Fruit fly (Drosophila melanogaster) whole organism, embryonic: ENCODE measurements around the gene Hsp83.

Source experiments
- Atf-2 ChIP-seq: fragments of 200-800 bp; sonication (Bioruptor generic); optimal IDR thresholded peaks from 2 replicates; lab custom pipeline; 2016; ENCODE audit warnings: missing biosample characterization, missing genetic modification characterization
- BtbVII ChIP-seq: fragments of 200-800 bp; sonication (Bioruptor generic); optimal IDR thresholded peaks from 3 replicates; lab custom pipeline; 2017; ENCODE audit warnings: missing biosample characterization, mild to moderate bottlenecking, missing genetic modification characterization
- CG10209 ChIP-seq: fragments of 200-800 bp; sonication (Bioruptor generic); optimal IDR thresholded peaks from 3 replicates; lab custom pipeline; 2017; ENCODE audit warnings: missing biosample characterization, mild to moderate bottlenecking, missing genetic modification characterization, missing genetic modification reagents
- CG10462 ChIP-seq: fragments of 200-800 bp; sonication (Bioruptor generic); optimal IDR thresholded peaks from 2 replicates; lab custom pipeline; 2016; ENCODE audit warnings: missing biosample characterization, missing genetic modification characterization
- CG10979 ChIP-seq: fragments of 200-800 bp; sonication (Bioruptor generic); optimal IDR thresholded peaks from 2 replicates; lab custom pipeline; 2018; ENCODE audit warnings: missing biosample characterization, mild to moderate bottlenecking, missing genetic modification characterization, moderate library complexity
- CG11093 ChIP-seq: fragments of 200-800 bp; sonication (Bioruptor generic); IDR thresholded peaks from 3 replicates; pipeline ENCODE4 v1.3.6; 2022; ENCODE audit warnings: missing biosample characterization, missing genetic modification characterization
- CG12659 ChIP-seq: fragments of 200-800 bp; sonication (Bioruptor generic); optimal IDR thresholded peaks from 3 replicates; lab custom pipeline; 2017; ENCODE audit warnings: mild to moderate bottlenecking, missing biosample characterization, missing genetic modification reagents, missing genetic modification characterization
- CG12744 ChIP-seq: fragments of 200-800 bp; sonication (Bioruptor generic); optimal IDR thresholded peaks from 2 replicates; lab custom pipeline; 2016; ENCODE audit warnings: missing biosample characterization, missing genetic modification characterization
- CG17829 ChIP-seq: fragments of 200-800 bp; optimal IDR thresholded peaks from 2 replicates; lab custom pipeline; 2019; ENCODE audit warnings: missing biosample characterization, mild to moderate bottlenecking, missing genetic modification characterization, moderate library complexity
- CG32772 ChIP-seq: fragments of 200-800 bp; sonication (Bioruptor generic); IDR thresholded peaks from 2 replicates; pipeline ENCODE4 v1.3.6; 2022; ENCODE audit warnings: missing biosample characterization, missing genetic modification characterization
- CG3407 ChIP-seq: fragments of 200-800 bp; sonication (Bioruptor generic); optimal IDR thresholded peaks from 2 replicates; lab custom pipeline; 2018; ENCODE audit warnings: missing biosample characterization, mild to moderate bottlenecking, missing genetic modification characterization
- CG3726 ChIP-seq: fragments of 200-800 bp; sonication (Bioruptor generic); IDR thresholded peaks from 3 replicates; pipeline ENCODE4, ENCODE4 v1.3.6; 2022; ENCODE audit warnings: missing biosample characterization, missing genetic modification characterization
- CG3995 ChIP-seq: fragments of 200-800 bp; sonication (Bioruptor generic); optimal IDR thresholded peaks from 3 replicates; lab custom pipeline; 2016; ENCODE audit warnings: missing biosample characterization, missing genetic modification characterization
- CG4707 ChIP-seq: fragments of 200-800 bp; sonication (Bioruptor generic); optimal IDR thresholded peaks from 2 replicates; lab custom pipeline; 2018; ENCODE audit warnings: missing biosample characterization, mild to moderate bottlenecking, missing genetic modification characterization, moderate library complexity
- CG8089 ChIP-seq: fragments of 200-800 bp; sonication (Bioruptor generic); optimal IDR thresholded peaks from 3 replicates; lab custom pipeline; 2016; ENCODE audit warnings: missing biosample characterization, missing genetic modification characterization
- CG9215 ChIP-seq: fragments of 200-800 bp; sonication (Bioruptor generic); IDR thresholded peaks from 2 replicates; pipeline ENCODE4 v1.3.6; 2022; ENCODE audit warnings: missing biosample characterization, missing genetic modification characterization
- Chrac-16 ChIP-seq: fragments of 200-800 bp; sonication (Bioruptor generic); optimal IDR thresholded peaks from 3 replicates; lab custom pipeline; 2016; ENCODE audit warnings: missing biosample characterization, missing genetic modification characterization
- Dbx ChIP-seq: fragments of 200-800 bp; sonication (Bioruptor generic); IDR thresholded peaks from 3 replicates; pipeline ENCODE4 v1.3.6; 2022; ENCODE audit warnings: missing biosample characterization, missing genetic modification characterization
- Dfd ChIP-seq, 2 experiments: fragments of >200 bp; optimal IDR thresholded peaks; 2 replicates each; lab custom pipeline; 2017; ENCODE audit warnings: missing biosample characterization in 2 of 2, missing genetic modification characterization in 2 of 2
- Fer1 ChIP-seq: fragments of 200-800 bp; sonication (Bioruptor generic); optimal IDR thresholded peaks from 2 replicates; lab custom pipeline; 2017; ENCODE audit warnings: missing biosample characterization, mild to moderate bottlenecking, missing genetic modification characterization
- HLH3B ChIP-seq: fragments of 200-800 bp; sonication (Bioruptor generic); IDR thresholded peaks from 2 replicates; pipeline ENCODE4 v1.3.6; 2022; ENCODE audit warnings: missing biosample characterization, missing genetic modification characterization
- HmgZ ChIP-seq: fragments of 200-800 bp; sonication (Bioruptor generic); optimal IDR thresholded peaks from 2 replicates; lab custom pipeline; 2018; ENCODE audit warnings: missing biosample characterization, mild to moderate bottlenecking, missing genetic modification characterization
- Hr39 ChIP-seq: fragments of >200 bp; optimal IDR thresholded peaks from 2 replicates; lab custom pipeline; 2017
- Jarid2 ChIP-seq: fragments of 200-800 bp; sonication (Bioruptor generic); optimal IDR thresholded peaks from 3 replicates; lab custom pipeline; 2017; ENCODE audit warnings: mild to moderate bottlenecking, missing biosample characterization, missing genetic modification reagents, missing genetic modification characterization
- Max ChIP-seq: fragments of 200-800 bp; sonication (Bioruptor generic); optimal IDR thresholded peaks from 2 replicates; lab custom pipeline; 2016; ENCODE audit warnings: missing biosample characterization, mild to moderate bottlenecking, missing genetic modification characterization
- NK7.1 ChIP-seq: fragments of 200-800 bp; sonication (Bioruptor generic); optimal IDR thresholded peaks from 3 replicates; lab custom pipeline; 2016; ENCODE audit warnings: missing biosample characterization, missing genetic modification characterization
- Pdp1 ChIP-seq, 2 experiments: fragments of 200-800 bp; sonication (Bioruptor generic); optimal IDR thresholded peaks; 3 replicates each; lab custom pipeline; 2016; ENCODE audit warnings: missing biosample characterization in 2 of 2, missing genetic modification characterization in 2 of 2, mild to moderate bottlenecking in 1 of 2, moderate library complexity in 1 of 2
- Rfx ChIP-seq: fragments of 200-800 bp; sonication (Bioruptor generic); IDR thresholded peaks from 2 replicates; pipeline ENCODE4 v1.3.6; 2022; ENCODE audit warnings: missing biosample characterization, missing genetic modification characterization
- Side ChIP-seq: fragments of 200-800 bp; sonication (Bioruptor generic); optimal IDR thresholded peaks from 2 replicates; lab custom pipeline; 2016; ENCODE audit warnings: missing biosample characterization, missing genetic modification characterization
- Xbp1 ChIP-seq: fragments of 200-800 bp; sonication (Bioruptor generic); optimal IDR thresholded peaks from 3 replicates; lab custom pipeline; 2016; ENCODE audit warnings: missing biosample characterization, mild to moderate bottlenecking, missing genetic modification characterization
- ab ChIP-seq: fragments of 200-800 bp; sonication (Bioruptor generic); optimal IDR thresholded peaks from 2 replicates; lab custom pipeline; 2016; ENCODE audit warnings: missing biosample characterization, missing genetic modification characterization
- al ChIP-seq: fragments of 200-800 bp; sonication (Bioruptor generic); IDR thresholded peaks from 2 replicates; pipeline ENCODE4 v1.3.6; 2022; ENCODE audit warnings: missing biosample characterization, missing genetic modification characterization
- br ChIP-seq: fragments of >200 bp; optimal IDR thresholded peaks from 2 replicates; lab custom pipeline; 2017
- btn ChIP-seq: fragments of 200-800 bp; sonication (Bioruptor generic); optimal IDR thresholded peaks from 2 replicates; lab custom pipeline; 2016; ENCODE audit warnings: missing biosample characterization, missing genetic modification characterization
- corto ChIP-seq: fragments of 200-800 bp; sonication (Bioruptor generic); optimal IDR thresholded peaks from 2 replicates; lab custom pipeline; 2016; ENCODE audit warnings: missing biosample characterization, mild to moderate bottlenecking, missing genetic modification characterization, moderate library complexity
- dmrt11E ChIP-seq: fragments of 200-800 bp; sonication (Bioruptor generic); optimal IDR thresholded peaks from 3 replicates; lab custom pipeline; 2018; ENCODE audit warnings: missing biosample characterization, mild to moderate bottlenecking, missing genetic modification characterization, moderate library complexity
- ems ChIP-seq: fragments of 200-800 bp; sonication (Bioruptor generic); optimal IDR thresholded peaks from 3 replicates; lab custom pipeline; 2016; ENCODE audit warnings: missing biosample characterization, missing genetic modification characterization
- fd3F ChIP-seq: fragments of 200-800 bp; sonication (Bioruptor generic); optimal IDR thresholded peaks from 2 replicates; lab custom pipeline; 2018; ENCODE audit warnings: missing biosample characterization, mild to moderate bottlenecking, missing genetic modification characterization, moderate library complexity
- kay ChIP-seq: fragments of 200-800 bp; sonication (Bioruptor generic); optimal IDR thresholded peaks from 2 replicates; lab custom pipeline; 2016; ENCODE audit warnings: missing biosample characterization, missing genetic modification characterization
- ken ChIP-seq: fragments of 200-800 bp; sonication (Bioruptor generic); IDR thresholded peaks from 3 replicates; pipeline ENCODE4 v1.3.6; 2022; ENCODE audit warnings: missing biosample characterization, missing genetic modification characterization
- lola ChIP-seq, 3 experiments: fragments of >200 bp in 2 of 3; fragments of 200-800 bp in 1 of 3; sonication (Bioruptor generic) in 1 of 3; optimal IDR thresholded peaks; 2 replicates each; lab custom pipeline; 2017 to 2019; ENCODE audit warnings: missing biosample characterization in 3 of 3, missing genetic modification characterization in 3 of 3, mild to moderate bottlenecking in 1 of 3, moderate library complexity in 1 of 3
- odd ChIP-seq: fragments of 200-800 bp; sonication (Bioruptor generic); optimal IDR thresholded peaks from 2 replicates; lab custom pipeline; 2017; ENCODE audit warnings: missing biosample characterization, mild to moderate bottlenecking, missing genetic modification characterization
- org-1 ChIP-seq: fragments of 200-800 bp; sonication (Bioruptor generic); optimal IDR thresholded peaks from 2 replicates; lab custom pipeline; 2017; ENCODE audit warnings: missing biosample characterization, missing genetic modification characterization
- prd ChIP-seq, 3 experiments: fragments of >200 bp in 2 of 3; fragments of 200-800 bp in 1 of 3; sonication (Bioruptor generic) in 1 of 3; optimal IDR thresholded peaks in 2 of 3; IDR thresholded peaks in 1 of 3; 2 replicates in 2 of 3; 3 replicates in 1 of 3; pipeline versions ENCODE4 v1.3.6 to Lab custom; 2017 to 2022; ENCODE audit warnings: missing biosample characterization in 1 of 3, missing genetic modification characterization in 1 of 3
- psq ChIP-seq: fragments of 200-800 bp; sonication (Bioruptor generic); optimal IDR thresholded peaks from 2 replicates; lab custom pipeline; 2017; ENCODE audit warnings: missing biosample characterization, missing genetic modification characterization
- scrt ChIP-seq: fragments of 200-800 bp; sonication (Bioruptor generic); optimal IDR thresholded peaks from 2 replicates; lab custom pipeline; 2018; ENCODE audit warnings: missing biosample characterization, mild to moderate bottlenecking, missing genetic modification characterization, moderate library complexity
- sima ChIP-seq: fragments of 200-800 bp; sonication (Bioruptor generic); optimal IDR thresholded peaks from 2 replicates; lab custom pipeline; 2016; ENCODE audit warnings: missing biosample characterization, missing genetic modification characterization
- sr ChIP-seq: fragments of 200-800 bp; sonication (Bioruptor generic); IDR thresholded peaks from 3 replicates; pipeline ENCODE4 v1.3.6; 2022; ENCODE audit warnings: missing biosample characterization, missing genetic modification characterization

The Hsp83 gene

dm6 chr3L:3198447-3199402 lies 6.0 kb downstream of the Hsp83 start, which contains the start of the genes CG32276 and gry (continued):
- TF ChIP-seq Jarid2 (peak; percentile 50), NK7.1 (GFP tag; lab: Kevin White, UChicago) (peak; percentile 33), prd (optimal IDR thresholded peaks at IDR 0.05; lab: Kevin White, UChicago) (no peak), prd (GFP tag; IDR thresholded peaks at IDR 0.05; lab: Robert Waterston, UW) (peak; percentile 82), br (lab: Kevin White, UChicago) (no peak), CG32772 (GFP tag; lab: Robert Waterston, UW) (peak; percentile 73), Fer1 (peak; percentile 77), CG10979 (tag; lab: Kevin White, UChicago) (peak; percentile 71), CG12744 (GFP tag; lab: Kevin White, UChicago) (no peak), CG3407 (GFP tag; lab: Kevin White, UChicago) (peak; percentile 33), fd3F (GFP tag; lab: Kevin White, UChicago) (peak; percentile 53), al (GFP tag; lab: Robert Waterston, UW) (peak; percentile 73), corto (GFP tag; lab: Kevin White, UChicago) (no peak), Dfd (GFP tag; optimal IDR thresholded peaks at IDR 0.05; lab: Kevin White, UChicago) (no peak), Max (GFP tag; lab: Kevin White, UChicago) (peak; percentile 88), dmrt11E (tag; lab: Kevin White, UChicago) (peak; percentile 67), CG11093 (GFP tag; lab: Robert Waterston, UW) (peak; percentile 65; the same call in 2 of the 3 replicates), CG17829 (tag; lab: Kevin White, UChicago) (peak; percentile 87), CG10462 (peak; percentile 66), CG12659 (peak; percentile 89), Rfx (GFP tag; lab: Robert Waterston, UW) (peak; percentile 77), Atf-2 (GFP tag; lab: Kevin White, UChicago) (peak; percentile 81), CG9215 (GFP tag; lab: Robert Waterston, UW) (peak; percentile 64), CG3726 (0 out of 3 replicates have a peak, but pooled peaks have one; percentile 55), CG10209 (GFP tag; lab: Kevin White, UChicago) (peak; percentile 64), HmgZ (tag; lab: Kevin White, UChicago) (peak; percentile 93), ken (GFP tag; lab: Robert Waterston, UW) (peak; percentile 54; the same call in 1 of the 3 replicates), odd (GFP tag; lab: Kevin White, UChicago) (no peak), sima (GFP tag; lab: Kevin White, UChicago) (no peak), ab (GFP tag; lab: Kevin White, UChicago) (peak; percentile 52), org-1 (peak; percentile 30), Xbp1 (GFP tag; lab: Kevin White, UChicago) (peak; percentile 96), Hr39 (no peak), sr (no peak; the same call in 2 of the 3 replicates), kay (GFP tag; lab: Kevin White, UChicago) (peak; percentile 83), Side (GFP tag; lab: Kevin White, UChicago) (peak; percentile 86), ems (peak; percentile 83), BtbVII (peak; percentile 35), psq (peak; percentile 47), CG3995 (GFP tag; lab: Kevin White, UChicago) (peak; percentile 91), CG8089 (GFP tag; lab: Kevin White, UChicago) (peak; percentile 58), btn (GFP tag; lab: Kevin White, UChicago) (peak; percentile 58), Dbx (GFP tag; lab: Robert Waterston, UW) (peak; percentile 69; the same call in 1 of the 3 replicates), Pdp1 (GFP tag; optimal IDR thresholded peaks at IDR 0.05; lab: Kevin White, UChicago) (peak in 1 of 2 experiments; percentile 83), scrt (GFP tag; lab: Kevin White, UChicago) (peak; percentile 76), HLH3B (GFP tag; lab: Robert Waterston, UW) (peak; percentile 54), CG4707 (no peak), lola (GFP tag; optimal IDR thresholded peaks at IDR 0.05; lab: Kevin White, UChicago) (peak in 1 of 3 experiments; percentile 71), Chrac-16 (GFP tag; lab: Kevin White, UChicago) (peak; percentile 79)
